Fruit fly (Drosophila melanogaster) whole organism, embryonic: Measurements from ENCODE around the gene CG46462.
A peak's percentile ranks its signal among the peaks of the same experiment; 100 is the strongest.

Source experiments
- Abd-B ChIP-seq: fragments of 200-800 bp; sonication (Bioruptor generic); optimal IDR thresholded peaks from 2 replicates; lab custom pipeline; 2018; ENCODE audit warnings: missing biosample characterization, mild to moderate bottlenecking, missing genetic modification characterization, moderate library complexity
- Antp ChIP-seq: fragments of 200-800 bp; sonication (Bioruptor generic); optimal IDR thresholded peaks from 3 replicates; lab custom pipeline; 2016; ENCODE audit warnings: missing biosample characterization, missing genetic modification characterization
- Awh ChIP-seq: fragments of 200-800 bp; sonication (Bioruptor generic); IDR thresholded peaks from 2 replicates; pipeline ENCODE4, ENCODE4 v1.3.6; 2022; ENCODE audit warnings: missing biosample characterization, missing genetic modification characterization
- BtbVII ChIP-seq: fragments of 200-800 bp; sonication (Bioruptor generic); optimal IDR thresholded peaks from 3 replicates; lab custom pipeline; 2017; ENCODE audit warnings: missing biosample characterization, mild to moderate bottlenecking, missing genetic modification characterization
- CG10209 ChIP-seq: fragments of 200-800 bp; sonication (Bioruptor generic); optimal IDR thresholded peaks from 3 replicates; lab custom pipeline; 2017; ENCODE audit warnings: missing biosample characterization, mild to moderate bottlenecking, missing genetic modification characterization, missing genetic modification reagents
- CG10462 ChIP-seq: fragments of 200-800 bp; sonication (Bioruptor generic); optimal IDR thresholded peaks from 2 replicates; lab custom pipeline; 2016; ENCODE audit warnings: missing biosample characterization, missing genetic modification characterization
- CG11695 ChIP-seq: fragments of 200-800 bp; sonication (Bioruptor generic); IDR thresholded peaks from 3 replicates; pipeline ENCODE4 v1.3.6; 2022; ENCODE audit warnings: missing biosample characterization, missing genetic modification characterization
- CG12219 ChIP-seq: fragments of 200-800 bp; sonication (Bioruptor generic); optimal IDR thresholded peaks from 3 replicates; lab custom pipeline; 2018; ENCODE audit warnings: missing biosample characterization, mild to moderate bottlenecking, missing genetic modification characterization
- CG12391 ChIP-seq: fragments of 200-800 bp; sonication (Bioruptor generic); optimal IDR thresholded peaks from 3 replicates; lab custom pipeline; 2018; ENCODE audit warnings: missing biosample characterization, mild to moderate bottlenecking, missing genetic modification characterization, moderate library complexity
- CG12659 ChIP-seq: fragments of 200-800 bp; sonication (Bioruptor generic); optimal IDR thresholded peaks from 3 replicates; lab custom pipeline; 2017; ENCODE audit warnings: mild to moderate bottlenecking, missing biosample characterization, missing genetic modification reagents, missing genetic modification characterization
- CG13894 ChIP-seq: fragments of 200-800 bp; sonication (Bioruptor generic); optimal IDR thresholded peaks from 3 replicates; lab custom pipeline; 2018; ENCODE audit warnings: missing biosample characterization, mild to moderate bottlenecking, missing genetic modification characterization, moderate library complexity
- CG1647 ChIP-seq: fragments of 200-800 bp; sonication (Bioruptor generic); optimal IDR thresholded peaks from 3 replicates; lab custom pipeline; 2016; ENCODE audit warnings: missing biosample characterization, missing genetic modification characterization
- CG16815 ChIP-seq: fragments of 200-800 bp; sonication (Bioruptor generic); optimal IDR thresholded peaks from 3 replicates; lab custom pipeline; 2017; ENCODE audit warnings: missing biosample characterization, mild to moderate bottlenecking, missing genetic modification characterization
- CG1792 ChIP-seq: fragments of 200-800 bp; sonication (Bioruptor generic); optimal IDR thresholded peaks from 2 replicates; lab custom pipeline; 2016; ENCODE audit warnings: missing biosample characterization, missing genetic modification characterization
- CG18011 ChIP-seq: fragments of 200-800 bp; sonication (Bioruptor generic); optimal IDR thresholded peaks from 2 replicates; lab custom pipeline; 2017; ENCODE audit warnings: missing biosample characterization, missing genetic modification characterization, mild to moderate bottlenecking, moderate library complexity, missing genotype
- CG2116 ChIP-seq: fragments of 200-800 bp; sonication (Bioruptor generic); optimal IDR thresholded peaks from 3 replicates; lab custom pipeline; 2018; ENCODE audit warnings: missing biosample characterization, mild to moderate bottlenecking, missing genetic modification characterization
- CG2889 ChIP-seq: fragments of 200-800 bp; sonication (Bioruptor generic); IDR thresholded peaks from 3 replicates; pipeline ENCODE4 v1.3.6; 2022; ENCODE audit warnings: missing biosample characterization, missing genetic modification characterization
- CG31224 ChIP-seq: fragments of 200-800 bp; sonication (Bioruptor generic); IDR thresholded peaks from 2 replicates; pipeline ENCODE4 v1.3.6; 2022; ENCODE audit warnings: missing biosample characterization, missing genetic modification characterization
- CG32532 ChIP-seq: fragments of 200-800 bp; sonication (Bioruptor generic); IDR thresholded peaks from 2 replicates; pipeline ENCODE4 v1.3.6; 2022; ENCODE audit warnings: missing biosample characterization, missing genetic modification characterization
- CG32772 ChIP-seq: fragments of 200-800 bp; sonication (Bioruptor generic); IDR thresholded peaks from 2 replicates; pipeline ENCODE4 v1.3.6; 2022; ENCODE audit warnings: missing biosample characterization, missing genetic modification characterization
- CG42726 ChIP-seq: fragments of 200-800 bp; sonication (Bioruptor generic); IDR thresholded peaks from 2 replicates; pipeline ENCODE4 v1.3.6; 2022; ENCODE audit warnings: missing biosample characterization, missing genetic modification characterization; ENCODE audit not compliant: partially characterized antibody
- CG4282 ChIP-seq: fragments of 200-800 bp; sonication (Bioruptor generic); optimal IDR thresholded peaks from 2 replicates; lab custom pipeline; 2016; ENCODE audit warnings: missing biosample characterization, missing genetic modification characterization
- CG6854 ChIP-seq: fragments of 200-800 bp; sonication (Bioruptor generic); optimal IDR thresholded peaks from 3 replicates; lab custom pipeline; 2017; ENCODE audit warnings: missing biosample characterization, mild to moderate bottlenecking, missing genetic modification characterization
- CG7839 ChIP-seq: fragments of 200-800 bp; sonication (Bioruptor generic); optimal IDR thresholded peaks from 3 replicates; lab custom pipeline; 2018; ENCODE audit warnings: missing biosample characterization, mild to moderate bottlenecking, missing genetic modification characterization, moderate library complexity
- CG9215 ChIP-seq: fragments of 200-800 bp; sonication (Bioruptor generic); IDR thresholded peaks from 2 replicates; pipeline ENCODE4 v1.3.6; 2022; ENCODE audit warnings: missing biosample characterization, missing genetic modification characterization
- D19B ChIP-seq: fragments of 200-800 bp; sonication (Bioruptor generic); optimal IDR thresholded peaks from 2 replicates; lab custom pipeline; 2017; ENCODE audit warnings: missing biosample characterization, mild to moderate bottlenecking, missing genetic modification characterization
- Doc3 ChIP-seq: fragments of 200-800 bp; sonication (Bioruptor generic); IDR thresholded peaks from 3 replicates; pipeline ENCODE4 v1.3.6; 2022; ENCODE audit warnings: missing biosample characterization, missing genetic modification characterization; ENCODE audit not compliant: partially characterized antibody
- Fer3 ChIP-seq: fragments of 200-800 bp; sonication (Bioruptor generic); optimal IDR thresholded peaks from 2 replicates; lab custom pipeline; 2018; ENCODE audit warnings: missing biosample characterization, mild to moderate bottlenecking, missing genetic modification characterization, moderate library complexity
- Max ChIP-seq: fragments of 200-800 bp; sonication (Bioruptor generic); optimal IDR thresholded peaks from 2 replicates; lab custom pipeline; 2016; ENCODE audit warnings: missing biosample characterization, mild to moderate bottlenecking, missing genetic modification characterization
- Mes4 ChIP-seq: fragments of 200-800 bp; sonication (Bioruptor generic); optimal IDR thresholded peaks from 2 replicates; lab custom pipeline; 2016; ENCODE audit warnings: missing biosample characterization, missing genetic modification characterization
- NC2α ChIP-seq: fragments of 200-800 bp; sonication (Bioruptor generic); optimal IDR thresholded peaks from 2 replicates; lab custom pipeline; 2016; ENCODE audit warnings: missing biosample characterization, missing genetic modification characterization
- Poxn ChIP-seq: fragments of 200-800 bp; sonication (Bioruptor generic); IDR thresholded peaks from 2 replicates; pipeline ENCODE4 v1.3.6; 2022; ENCODE audit warnings: missing biosample characterization, missing genetic modification characterization
- Sox100B ChIP-seq: fragments of 200-800 bp; sonication (Bioruptor generic); optimal IDR thresholded peaks from 3 replicates; lab custom pipeline; 2018; ENCODE audit warnings: missing biosample characterization, mild to moderate bottlenecking, missing genetic modification characterization
- Ssrp ChIP-seq: fragments of 200-800 bp; sonication (Bioruptor generic); optimal IDR thresholded peaks from 2 replicates; lab custom pipeline; 2018; ENCODE audit warnings: missing biosample characterization, mild to moderate bottlenecking, missing genetic modification characterization, moderate library complexity
- Xbp1 ChIP-seq: fragments of 200-800 bp; sonication (Bioruptor generic); optimal IDR thresholded peaks from 3 replicates; lab custom pipeline; 2016; ENCODE audit warnings: missing biosample characterization, mild to moderate bottlenecking, missing genetic modification characterization
- Xrp1 ChIP-seq: fragments of 200-800 bp; sonication (Bioruptor generic); IDR thresholded peaks from 2 replicates; pipeline ENCODE4 v1.3.6; 2022; ENCODE audit warnings: missing biosample characterization, missing genetic modification characterization
- ab ChIP-seq: fragments of 200-800 bp; sonication (Bioruptor generic); optimal IDR thresholded peaks from 2 replicates; lab custom pipeline; 2016; ENCODE audit warnings: missing biosample characterization, missing genetic modification characterization
- btn ChIP-seq: fragments of 200-800 bp; sonication (Bioruptor generic); optimal IDR thresholded peaks from 2 replicates; lab custom pipeline; 2016; ENCODE audit warnings: missing biosample characterization, missing genetic modification characterization
- cato ChIP-seq: fragments of 200-800 bp; sonication (Bioruptor generic); optimal IDR thresholded peaks from 2 replicates; lab custom pipeline; 2016; ENCODE audit warnings: missing biosample characterization, missing genetic modification characterization, borderline replicate concordance
- dati ChIP-seq: fragments of 200-800 bp; sonication (Bioruptor generic); IDR thresholded peaks from 2 replicates; pipeline ENCODE4 v1.3.6; 2022; ENCODE audit warnings: missing biosample characterization, missing genetic modification characterization
- dm ChIP-seq: fragments of 200-800 bp; sonication (Bioruptor generic); optimal IDR thresholded peaks from 3 replicates; lab custom pipeline; 2016; ENCODE audit warnings: missing biosample characterization, missing genetic modification characterization
- emc ChIP-seq: fragments of 200-800 bp; sonication (Bioruptor generic); optimal IDR thresholded peaks from 2 replicates; lab custom pipeline; 2016; ENCODE audit warnings: missing biosample characterization, missing genetic modification characterization
- hbn ChIP-seq: fragments of 200-800 bp; sonication (Bioruptor generic); IDR thresholded peaks from 2 replicates; pipeline ENCODE4 v1.3.6; 2022; ENCODE audit warnings: missing biosample characterization, missing genetic modification characterization; ENCODE audit not compliant: partially characterized antibody
- hth ChIP-seq: fragments of >200 bp; optimal IDR thresholded peaks from 2 replicates; lab custom pipeline; 2017; ENCODE audit warnings: inconsistent platforms
- maf-S ChIP-seq: fragments of 200-800 bp; sonication (Bioruptor generic); optimal IDR thresholded peaks from 2 replicates; lab custom pipeline; 2016; ENCODE audit warnings: missing biosample characterization, missing genetic modification characterization
- oc ChIP-seq: fragments of 200-800 bp; sonication (Bioruptor generic); optimal IDR thresholded peaks from 2 replicates; lab custom pipeline; 2018; ENCODE audit warnings: missing biosample characterization, mild to moderate bottlenecking, missing genetic modification characterization, moderate library complexity
- salm ChIP-seq: fragments of 200-800 bp; sonication (Bioruptor generic); optimal IDR thresholded peaks from 2 replicates; lab custom pipeline; 2018; ENCODE audit warnings: missing biosample characterization, mild to moderate bottlenecking, missing genetic modification characterization
- tll ChIP-seq, 2 experiments: fragments of 200-800 bp in 1 of 2; fragments of >200 bp in 1 of 2; sonication (Bioruptor generic) in 1 of 2; optimal IDR thresholded peaks; 2 replicates each; lab custom pipeline; 2017 to 2019; ENCODE audit warnings: missing biosample characterization in 2 of 2, missing genetic modification characterization in 2 of 2, mild to moderate bottlenecking in 1 of 2, moderate library complexity in 1 of 2
- ttk ChIP-seq: fragments of 200-800 bp; sonication (Bioruptor generic); IDR thresholded peaks from 2 replicates; pipeline ENCODE4 v2.1.2; 2022; ENCODE audit warnings: missing biosample characterization, missing genetic modification characterization
- wor ChIP-seq: fragments of 200-800 bp; sonication (Bioruptor generic); IDR thresholded peaks from 2 replicates; pipeline ENCODE4 v1.3.6; 2022; ENCODE audit warnings: missing biosample characterization, missing genetic modification characterization

The CG46462 gene

DNA sequence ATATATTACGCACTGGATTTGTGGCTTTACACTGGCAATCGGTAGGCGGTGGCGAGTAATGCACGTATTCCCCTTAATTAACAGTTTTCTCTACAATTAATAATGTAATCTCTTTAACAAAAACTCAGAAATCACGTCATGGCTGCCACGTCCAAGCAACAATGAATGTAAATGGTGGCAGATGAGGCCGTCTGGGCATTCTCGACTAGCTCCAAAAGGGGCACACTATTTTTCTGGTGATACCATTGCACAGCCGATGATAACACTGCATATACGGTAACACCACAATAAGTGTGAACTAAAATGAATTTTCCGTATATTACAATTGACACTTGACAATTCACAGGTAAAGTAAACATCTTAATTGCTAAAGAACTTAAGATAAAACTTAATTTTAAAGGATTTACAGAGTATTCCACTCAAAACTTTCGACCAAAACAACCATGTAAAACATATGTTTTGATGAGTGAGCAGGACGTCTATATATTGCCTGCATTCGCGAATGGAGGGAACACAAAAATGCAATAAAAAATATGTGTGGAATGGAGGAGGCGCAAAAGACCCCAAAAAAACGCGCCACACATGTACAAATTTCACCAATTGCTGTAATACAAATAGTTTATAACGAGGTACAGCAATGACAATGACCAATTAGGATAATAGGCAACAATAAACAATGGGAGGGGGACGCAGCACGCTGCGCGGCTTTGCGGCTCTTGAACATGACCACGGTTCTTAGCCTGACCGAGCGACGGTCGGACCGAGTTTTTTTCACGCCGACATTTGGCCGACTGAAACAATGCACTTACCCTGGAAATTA, 22.0 kb upstream of the CG46462 start (continued):
- TF ChIP-seq CG42726 (no peak), Poxn (GFP tag; lab: Robert Waterston, UW) (no peak), CG7839 (no peak), cato (GFP tag; lab: Kevin White, UChicago) (no peak), CG13894 (tag; lab: Kevin White, UChicago) (no peak), CG4282 (GFP tag; lab: Kevin White, UChicago) (no peak), Sox100B (GFP tag; lab: Kevin White, UChicago) (no peak), Max (GFP tag; lab: Kevin White, UChicago) (no peak), NC2α (no peak), D19B (GFP tag; lab: Kevin White, UChicago) (no peak), Xrp1 (GFP tag; lab: Robert Waterston, UW) (no peak), CG32772 (GFP tag; lab: Robert Waterston, UW) (no peak), CG2116 (GFP tag; lab: Kevin White, UChicago) (peak; percentile 94), Fer3 (tag; lab: Kevin White, UChicago) (no peak), CG12659 (GFP tag; lab: Kevin White, UChicago) (peak; percentile 61), CG11695 (GFP tag; lab: Robert Waterston, UW) (no peak), oc (no peak), Abd-B (GFP tag; lab: Kevin White, UChicago) (no peak), emc (GFP tag; lab: Kevin White, UChicago) (no peak), tll (GFP tag; optimal IDR thresholded peaks at IDR 0.05; lab: Kevin White, UChicago) (no peak), CG1647 (GFP tag; lab: Kevin White, UChicago) (no peak), ttk (GFP tag; lab: Robert Waterston, UW) (no peak), CG16815 (GFP tag; lab: Kevin White, UChicago) (no peak), wor (GFP tag; lab: Robert Waterston, UW) (no peak), CG1792 (GFP tag; lab: Kevin White, UChicago) (no peak), ab (no peak), maf-S (GFP tag; lab: Kevin White, UChicago) (no peak), Awh (no peak), CG18011 (GFP tag; lab: Kevin White, UChicago) (no peak), BtbVII (GFP tag; lab: Kevin White, UChicago) (peak; percentile 29), dati (GFP tag; lab: Robert Waterston, UW) (no peak), CG10462 (GFP tag; lab: Kevin White, UChicago) (no peak), Mes4 (GFP tag; lab: Kevin White, UChicago) (no peak), CG9215 (no peak), hth (lab: Kevin White, UChicago) (no peak), salm (tag; lab: Kevin White, UChicago) (no peak), CG31224 (GFP tag; lab: Robert Waterston, UW) (no peak), CG6854 (no peak), Doc3 (GFP tag; lab: Robert Waterston, UW) (no peak), Antp (no peak), Xbp1 (GFP tag; lab: Kevin White, UChicago) (peak; percentile 24), hbn (GFP tag; lab: Robert Waterston, UW) (no peak), CG10209 (GFP tag; lab: Kevin White, UChicago) (no peak), dm (no peak), btn (no peak), CG2889 (GFP tag; lab: Robert Waterston, UW) (no peak), CG12391 (tag; lab: Kevin White, UChicago) (peak; percentile 45), Ssrp (tag; lab: Kevin White, UChicago) (no peak), CG12219 (GFP tag; lab: Kevin White, UChicago) (no peak), CG32532 (no peak)
